Worm (Caenorhabditis elegans): ENCODE measurements around the gene ape-1.

Gene ape-1

DNA sequence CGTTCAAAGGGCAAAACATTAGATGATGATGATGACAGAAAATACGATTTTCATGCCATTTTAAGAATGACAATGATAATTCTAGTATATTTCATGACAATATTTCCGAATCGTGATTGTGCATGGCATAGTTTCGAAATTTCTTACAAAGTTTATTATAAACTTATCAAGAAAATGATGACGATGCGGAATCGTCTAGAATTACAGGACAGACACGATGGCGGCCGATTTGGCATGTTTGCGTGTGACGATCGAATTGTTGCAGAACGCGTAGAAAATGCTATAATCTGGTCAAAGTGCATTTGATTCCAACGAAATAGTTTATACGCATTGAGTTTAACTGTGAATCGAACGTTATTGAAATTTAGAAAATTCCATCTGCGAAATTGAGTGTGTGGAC lies 26.5 kb upstream of the ape-1 start:
- no peak for TF ChIP-seq ceh-9 (tag; optimal IDR thresholded peaks at IDR 0.05)
- no peak for TF ChIP-seq fax-1 (tag; optimal IDR thresholded peaks at IDR 0.05)
- TF ChIP-seq syd-9 (tag; optimal IDR thresholded peaks at IDR 0.05): no peak

DNA sequence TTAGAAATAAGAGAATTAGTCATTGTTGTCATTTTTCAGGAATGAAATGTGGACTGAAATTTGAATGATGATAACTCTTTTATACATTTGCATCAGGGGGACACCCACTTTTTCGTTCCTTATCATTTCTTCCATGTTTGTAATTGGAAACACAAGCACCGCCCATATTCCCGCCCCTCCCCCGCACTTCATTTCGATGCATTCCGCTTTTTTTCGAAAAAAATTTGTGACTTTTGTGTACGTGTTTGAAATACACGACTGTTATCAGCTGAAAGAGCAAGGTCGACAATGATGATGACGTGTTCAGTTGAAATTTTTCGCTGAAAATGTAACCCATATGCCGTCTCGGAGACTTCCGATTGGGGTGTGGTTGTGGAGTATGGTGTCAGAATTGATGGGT lies 25.0 kb upstream of the ape-1 start, which contains the start of gene zip-10:
Gene zip-10, minus strand, starts transcription at position 43 of the 400 bp plus-strand sequence.
- TF ChIP-seq pha-4 (tag; optimal IDR thresholded peaks at IDR 0.05): no peak
- no peak for TF ChIP-seq fax-1 (tag; optimal IDR thresholded peaks at IDR 0.05)
- TF ChIP-seq lim-6 (tag; optimal IDR thresholded peaks at IDR 0.05): no peak
- TF ChIP-seq F13H6.1 (tag; optimal IDR thresholded peaks at IDR 0.05): no peak
- TF ChIP-seq lin-11 (tag; optimal IDR thresholded peaks at IDR 0.05): no peak
- no peak for TF ChIP-seq dmd-4 (tag; optimal IDR thresholded peaks at IDR 0.05; ENCODE audit: borderline replicate concordance)
- TF ChIP-seq syd-9 (tag; optimal IDR thresholded peaks at IDR 0.05): no peak
- no peak for TF ChIP-seq che-1 (tag; optimal IDR thresholded peaks at IDR 0.05)
- no peak for TF ChIP-seq hlh-15 (tag; optimal IDR thresholded peaks at IDR 0.05)
- TF ChIP-seq ztf-16 (tag; optimal IDR thresholded peaks at IDR 0.05): no peak
- no peak for TF ChIP-seq dve-1 (tag; optimal IDR thresholded peaks at IDR 0.05)

DNA sequence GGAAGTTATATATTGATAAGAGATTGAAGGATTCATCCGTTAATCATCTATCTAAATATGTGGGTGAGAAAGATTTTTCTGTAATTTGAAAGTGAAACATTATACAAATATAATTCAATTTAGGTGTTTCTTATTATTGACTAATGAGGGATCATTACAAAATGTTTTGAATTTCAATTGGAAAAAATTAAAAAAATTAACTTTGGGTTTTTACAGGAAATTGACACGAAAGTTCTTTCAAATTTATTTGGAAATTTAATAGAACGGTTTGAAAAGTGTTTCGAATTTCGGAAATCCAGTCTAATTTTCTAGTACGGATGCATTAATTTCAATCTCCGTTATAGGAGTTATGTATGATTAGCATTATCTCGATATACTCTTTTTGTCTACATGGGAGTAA lies 22.6 kb upstream of the ape-1 start:
- TF ChIP-seq unc-3 (GFP tag; conservative IDR thresholded peaks at IDR 0.05): no peak
- no peak for TF ChIP-seq unc-3 (tag; optimal IDR thresholded peaks at IDR 0.05)
- no peak for TF ChIP-seq lin-11 (tag; optimal IDR thresholded peaks at IDR 0.05)
- TF ChIP-seq pqm-1 (tag; optimal IDR thresholded peaks at IDR 0.05): no peak
- TF ChIP-seq gmeb-2 (tag; optimal IDR thresholded peaks at IDR 0.05): no peak
- TF ChIP-seq zip-5 (tag; optimal IDR thresholded peaks at IDR 0.05): no peak
- no peak for TF ChIP-seq ahr-1 (tag; optimal IDR thresholded peaks at IDR 0.05)
- TF ChIP-seq odd-2 (tag; optimal IDR thresholded peaks at IDR 0.05): no peak
- TF ChIP-seq C08G9.2 (tag; optimal IDR thresholded peaks at IDR 0.05): no peak
- TF ChIP-seq ceh-9 (tag; optimal IDR thresholded peaks at IDR 0.05): no peak
- no peak for TF ChIP-seq ceh-24 (tag; optimal IDR thresholded peaks at IDR 0.05)
- TF ChIP-seq madf-2 (tag; optimal IDR thresholded peaks at IDR 0.05): no peak
- TF ChIP-seq ceh-22 (tag; optimal IDR thresholded peaks at IDR 0.05): no peak
- TF ChIP-seq npax-4 (tag; optimal IDR thresholded peaks at IDR 0.05): no peak
- no peak for TF ChIP-seq unc-42 (tag; optimal IDR thresholded peaks at IDR 0.05)
- no peak for TF ChIP-seq pha-4 (tag; optimal IDR thresholded peaks at IDR 0.05)
- no peak for TF ChIP-seq hlh-15 (tag; optimal IDR thresholded peaks at IDR 0.05)
- no peak for TF ChIP-seq nhr-11 (tag; optimal IDR thresholded peaks at IDR 0.05)

DNA sequence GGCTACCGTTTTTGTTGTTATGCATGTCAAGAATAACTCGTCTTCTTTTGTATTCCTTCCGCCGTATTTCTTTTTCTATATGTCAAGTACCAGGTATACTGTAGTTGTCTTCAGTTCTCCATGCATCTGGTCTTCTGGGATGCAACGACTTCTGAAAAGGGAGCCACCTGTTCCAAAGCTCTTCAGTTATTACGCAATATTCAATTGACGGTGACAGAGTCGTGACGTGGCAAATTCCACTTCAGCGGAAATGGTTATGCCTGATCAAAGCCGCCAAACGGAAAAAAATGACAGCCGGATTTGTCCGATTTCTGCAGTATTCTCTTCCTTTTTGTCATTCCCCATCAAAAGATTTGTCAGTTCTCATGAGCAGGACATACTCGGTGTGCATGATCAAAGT lies 19.3 kb upstream of the ape-1 start:
- TF ChIP-seq sox-4 (tag; optimal IDR thresholded peaks at IDR 0.05) (no peak), npax-4 (tag; optimal IDR thresholded peaks at IDR 0.05) (no peak), Y22D7AL.16 (tag; optimal IDR thresholded peaks at IDR 0.05) (no peak), fkh-10 (GFP tag; optimal IDR thresholded peaks at IDR 0.05) (no peak), tbx-2 (tag; optimal IDR thresholded peaks at IDR 0.05) (no peak), K02D7.2 (tag; optimal IDR thresholded peaks at IDR 0.05) (no peak), ceh-9 (tag; optimal IDR thresholded peaks at IDR 0.05) (no peak), K09A11.1 (tag; optimal IDR thresholded peaks at IDR 0.05; ENCODE audit: insufficient read depth) (no peak), dve-1 (tag; optimal IDR thresholded peaks at IDR 0.05) (no peak), tbx-7 (tag; optimal IDR thresholded peaks at IDR 0.05) (no peak), ceh-6 (GFP tag; optimal IDR thresholded peaks at IDR 0.05) (no peak), ceh-45 (GFP tag; IDR thresholded peaks at IDR 0.05) (no peak), lin-11 (tag; optimal IDR thresholded peaks at IDR 0.05) (no peak), T23F11.4 (GFP tag; optimal IDR thresholded peaks at IDR 0.05) (no peak), elt-2 (tag; optimal IDR thresholded peaks at IDR 0.05) (no peak), ceh-24 (tag; optimal IDR thresholded peaks at IDR 0.05) (no peak), pros-1 (tag; optimal IDR thresholded peaks at IDR 0.05) (no peak), unc-86 (tag; optimal IDR thresholded peaks at IDR 0.05) (no peak)

Data from whole organism, late embryonic.